Worm (Caenorhabditis elegans) whole organism, young adult: ENCODE results near the gene col-181.

ENCODE experiments used
- B0035.1 ChIP-seq: sonication (generic microtip); optimal IDR thresholded peaks from 2 replicates; lab custom pipeline; 2016; ENCODE audit warnings: missing genetic modification characterization, mild to moderate bottlenecking, missing compliant biosample characterization, missing genotype, missing genetic modification reagents
- B0261.1 ChIP-seq: sonication (generic microtip); optimal IDR thresholded peaks from 2 replicates; lab custom pipeline; 2016; ENCODE audit warnings: mild to moderate bottlenecking, missing genetic modification characterization, moderate library complexity, missing compliant biosample characterization
- D2030.7 ChIP-seq: fragments of 200-800 bp; sonication (Bioruptor generic); IDR thresholded peaks from 2 replicates; pipeline ENCODE4 v1.3.6; 2022; ENCODE audit warnings: missing genetic modification reagents, missing genetic modification characterization, missing compliant biosample characterization
- F10E7.11 ChIP-seq: sonication (generic microtip); optimal IDR thresholded peaks from 2 replicates; lab custom pipeline; 2017; ENCODE audit warnings: mild to moderate bottlenecking, missing genetic modification characterization, moderate library complexity, missing compliant biosample characterization
- F22D6.2 ChIP-seq: sonication (generic microtip); optimal IDR thresholded peaks from 2 replicates; lab custom pipeline; 2016; ENCODE audit warnings: mild to moderate bottlenecking, missing genetic modification characterization, missing compliant biosample characterization
- F23B12.7 ChIP-seq: sonication (generic microtip); optimal IDR thresholded peaks from 2 replicates; lab custom pipeline; 2017; ENCODE audit warnings: missing genetic modification characterization, mild to moderate bottlenecking, missing compliant biosample characterization, antibody characterized with exemption, moderate library complexity; ENCODE audit not compliant: insufficient read depth
- F39B2.1 ChIP-seq: fragments of 200-800 bp; sonication (Bioruptor generic); IDR thresholded peaks from 2 replicates; pipeline ENCODE4 v1.3.6; 2022; ENCODE audit warnings: missing genetic modification reagents, missing genetic modification characterization, missing compliant biosample characterization
- F57A8.1 ChIP-seq: fragments of 200-800 bp; sonication (Bioruptor generic); optimal IDR thresholded peaks from 2 replicates; lab custom pipeline; 2018; ENCODE audit warnings: mild to moderate bottlenecking, missing genetic modification characterization, moderate library complexity, missing compliant biosample characterization
- K11D2.4 ChIP-seq: fragments of 200-800 bp; sonication (Bioruptor generic); IDR thresholded peaks from 2 replicates; pipeline ENCODE4 v1.3.6; 2022; ENCODE audit warnings: missing genetic modification reagents, missing genetic modification characterization, missing compliant biosample characterization
- K12H6.12 ChIP-seq: fragments of 200-800 bp; sonication (Bioruptor generic); optimal IDR thresholded peaks from 2 replicates; lab custom pipeline; 2018; ENCODE audit warnings: mild to moderate bottlenecking, missing genetic modification characterization, missing compliant biosample characterization
- Y53F4B.3 ChIP-seq: fragments of 200-800 bp; sonication (Bioruptor generic); IDR thresholded peaks from 2 replicates; pipeline ENCODE4 v1.3.6; 2022; ENCODE audit warnings: missing genetic modification reagents, missing genetic modification characterization, missing compliant biosample characterization
- Y95B8A.8 ChIP-seq: fragments of 200-800 bp; sonication (Bioruptor generic); IDR thresholded peaks from 2 replicates; pipeline ENCODE4 v1.3.6; 2022; ENCODE audit warnings: missing genetic modification reagents, missing genetic modification characterization, missing compliant biosample characterization
- aptf-2 ChIP-seq: fragments of 200-800 bp; sonication (Bioruptor generic); conservative IDR thresholded peaks from 2 replicates; pipeline ENCODE4 v1.3.6; 2022; ENCODE audit warnings: missing genetic modification reagents, missing genetic modification characterization, missing compliant biosample characterization
- attf-3 ChIP-seq: fragments of 200-800 bp; sonication (Bioruptor generic); conservative IDR thresholded peaks from 2 replicates; pipeline ENCODE4 v1.3.6; 2022; ENCODE audit warnings: missing genetic modification reagents, missing genetic modification characterization, missing compliant biosample characterization
- attf-6 ChIP-seq: fragments of 200-800 bp; sonication (Bioruptor generic); IDR thresholded peaks from 2 replicates; pipeline ENCODE4 v1.3.6; 2022; ENCODE audit warnings: missing genetic modification reagents, missing genetic modification characterization, missing compliant biosample characterization
- bed-2 ChIP-seq: fragments of 200-800 bp; sonication (Bioruptor generic); IDR thresholded peaks from 2 replicates; pipeline ENCODE4 v1.3.6; 2022; ENCODE audit warnings: missing genetic modification reagents, missing genetic modification characterization, missing compliant biosample characterization
- ccch-3 ChIP-seq: fragments of 200-800 bp; sonication (Bioruptor generic); optimal IDR thresholded peaks from 2 replicates; lab custom pipeline; 2018; ENCODE audit warnings: mild to moderate bottlenecking, missing genetic modification characterization, missing compliant biosample characterization
- ceh-27 ChIP-seq: fragments of 200-800 bp; sonication (Bioruptor generic); optimal IDR thresholded peaks from 2 replicates; lab custom pipeline; 2018; ENCODE audit warnings: mild to moderate bottlenecking, missing genetic modification characterization, moderate library complexity, missing compliant biosample characterization
- chd-7 ChIP-seq: sonication (generic microtip); optimal IDR thresholded peaks from 2 replicates; lab custom pipeline; 2016; ENCODE audit warnings: mild to moderate bottlenecking, missing genetic modification characterization, moderate library complexity, missing compliant biosample characterization
- die-1 ChIP-seq: sonication (generic microtip); optimal IDR thresholded peaks from 2 replicates; lab custom pipeline; 2016; ENCODE audit warnings: missing genotype, mild to moderate bottlenecking, missing genetic modification characterization, missing compliant biosample characterization
- dpff-1 ChIP-seq: sonication (generic microtip); optimal IDR thresholded peaks from 2 replicates; lab custom pipeline; 2017; ENCODE audit warnings: mild to moderate bottlenecking, missing genetic modification characterization, missing compliant biosample characterization
- dpl-1 ChIP-seq: fragments of 150-350 bp; optimal IDR thresholded peaks from 2 replicates; lab custom pipeline; 2014; ENCODE audit warnings: missing biosample characterization, missing genetic modification reagents, missing genetic modification characterization
- efl-1 ChIP-seq: fragments of 150-350 bp; optimal IDR thresholded peaks from 2 replicates; lab custom pipeline; 2014; ENCODE audit warnings: missing biosample characterization, missing genetic modification reagents, missing genetic modification characterization
- egl-18 ChIP-seq: fragments of 200-800 bp; sonication (Bioruptor generic); IDR thresholded peaks from 2 replicates; pipeline ENCODE4 v1.3.6; 2022; ENCODE audit warnings: missing genetic modification reagents, missing genetic modification characterization, missing compliant biosample characterization
- egrh-3 ChIP-seq: fragments of 200-800 bp; sonication (Bioruptor generic); IDR thresholded peaks from 2 replicates; pipeline ENCODE4 v1.3.6; 2022; ENCODE audit warnings: missing genetic modification reagents, missing genetic modification characterization, missing compliant biosample characterization
- ets-4 ChIP-seq: fragments of 200-800 bp; sonication (Bioruptor generic); optimal IDR thresholded peaks from 2 replicates; lab custom pipeline; 2018; ENCODE audit warnings: mild to moderate bottlenecking, missing genetic modification characterization, missing compliant biosample characterization
- hlh-26 ChIP-seq: fragments of 200-800 bp; sonication (Bioruptor generic); conservative IDR thresholded peaks from 2 replicates; pipeline ENCODE4 v1.3.6; 2022; ENCODE audit warnings: missing genetic modification reagents, missing genetic modification characterization, missing compliant biosample characterization
- hrde-1 ChIP-seq: sonication (generic microtip); optimal IDR thresholded peaks from 2 replicates; lab custom pipeline; 2016; ENCODE audit warnings: missing genetic modification characterization, mild to moderate bottlenecking, missing compliant biosample characterization, moderate library complexity, missing genotype, missing genetic modification reagents, borderline replicate concordance
- hsf-1 ChIP-seq: fragments of 200-800 bp; sonication (Bioruptor generic); IDR thresholded peaks from 2 replicates; pipeline ENCODE4 v1.3.6; 2022; ENCODE audit warnings: missing genetic modification reagents, missing genetic modification characterization, missing compliant biosample characterization
- lin-40 ChIP-seq: sonication (generic microtip); optimal IDR thresholded peaks from 2 replicates; lab custom pipeline; 2016; ENCODE audit warnings: missing genetic modification characterization, mild to moderate bottlenecking, missing compliant biosample characterization, missing genotype, missing genetic modification reagents
- lsl-1 ChIP-seq: fragments of 200-800 bp; sonication (Bioruptor generic); optimal IDR thresholded peaks from 2 replicates; lab custom pipeline; 2018; ENCODE audit warnings: mild to moderate bottlenecking, missing genetic modification characterization, moderate library complexity, missing compliant biosample characterization
- lsy-27 ChIP-seq: sonication (generic microtip); optimal IDR thresholded peaks from 2 replicates; lab custom pipeline; 2017; ENCODE audit warnings: missing genetic modification characterization, mild to moderate bottlenecking, missing compliant biosample characterization, antibody characterized with exemption, missing genotype, borderline replicate concordance; ENCODE audit not compliant: insufficient read depth
- madf-3 ChIP-seq: fragments of 200-800 bp; sonication (Bioruptor generic); IDR thresholded peaks from 2 replicates; pipeline ENCODE4 v1.3.6; 2022; ENCODE audit warnings: missing genetic modification reagents, missing genetic modification characterization, missing compliant biosample characterization
- mcd-1 ChIP-seq: fragments of 200-800 bp; sonication (Bioruptor generic); IDR thresholded peaks from 2 replicates; pipeline ENCODE4 v1.3.6; 2022; ENCODE audit warnings: missing genetic modification reagents, missing genetic modification characterization, missing compliant biosample characterization
- mel-28 ChIP-seq: sonication (generic microtip); optimal IDR thresholded peaks from 2 replicates; lab custom pipeline; 2016; ENCODE audit warnings: borderline replicate concordance, mild to moderate bottlenecking, missing genetic modification characterization, missing compliant biosample characterization
- mxl-1 ChIP-seq: sonication (generic microtip); optimal IDR thresholded peaks from 2 replicates; lab custom pipeline; 2016; ENCODE audit warnings: missing genetic modification characterization, missing compliant biosample characterization
- nfya-1 ChIP-seq: sonication (generic microtip); optimal IDR thresholded peaks from 2 replicates; lab custom pipeline; 2017; ENCODE audit warnings: antibody characterized with exemption, missing compliant biosample characterization, missing genetic modification characterization, borderline replicate concordance; ENCODE audit not compliant: insufficient read depth
- nhr-120 ChIP-seq: fragments of 200-800 bp; sonication (Bioruptor generic); IDR thresholded peaks from 2 replicates; pipeline ENCODE4 v1.3.6; 2022; ENCODE audit warnings: missing genetic modification characterization, missing compliant biosample characterization
- nhr-90 ChIP-seq: sonication (generic microtip); optimal IDR thresholded peaks from 2 replicates; lab custom pipeline; 2016; ENCODE audit warnings: missing genotype, mild to moderate bottlenecking, missing genetic modification characterization, missing compliant biosample characterization
- snpc-1.1 ChIP-seq: sonication (generic microtip); optimal IDR thresholded peaks from 2 replicates; lab custom pipeline; 2017; ENCODE audit warnings: missing genetic modification characterization, mild to moderate bottlenecking, missing compliant biosample characterization, antibody characterized with exemption, moderate library complexity, missing genotype, missing genetic modification reagents; ENCODE audit not compliant: insufficient read depth
- snpc-3.4 ChIP-seq: sonication (generic microtip); optimal IDR thresholded peaks from 2 replicates; lab custom pipeline; 2017; ENCODE audit warnings: missing genetic modification characterization, mild to moderate bottlenecking, missing compliant biosample characterization, antibody characterized with exemption, moderate library complexity, missing genotype, missing genetic modification reagents
- snpc-4 ChIP-seq, 5 experiments: fragments of 150-350 bp in 1 of 5; sonication (generic microtip) in 4 of 5; optimal IDR thresholded peaks; 2 replicates each; lab custom pipeline; 2014 to 2018; ENCODE audit warnings: missing genetic modification characterization in 5 of 5, missing biosample characterization in 3 of 5, antibody characterized with exemption in 2 of 5, mild to moderate bottlenecking in 2 of 5, missing compliant biosample characterization in 2 of 5, missing genotype in 2 of 5, moderate library complexity in 2 of 5, missing genetic modification reagents in 1 of 5
- somi-1 ChIP-seq: fragments of 200-800 bp; sonication (Bioruptor generic); optimal IDR thresholded peaks from 2 replicates; lab custom pipeline; 2018; ENCODE audit warnings: mild to moderate bottlenecking, missing genetic modification characterization, missing compliant biosample characterization
- tlf-1 ChIP-seq: fragments of 200-800 bp; sonication (Bioruptor generic); optimal IDR thresholded peaks from 2 replicates; lab custom pipeline; 2018; ENCODE audit warnings: mild to moderate bottlenecking, missing genetic modification characterization, missing compliant biosample characterization
- ztf-3 ChIP-seq: fragments of 200-800 bp; sonication (Bioruptor generic); optimal IDR thresholded peaks from 2 replicates; lab custom pipeline; 2018; ENCODE audit warnings: mild to moderate bottlenecking, missing genetic modification characterization, missing compliant biosample characterization
- ztf-6 ChIP-seq: fragments of 200-800 bp; sonication (Bioruptor generic); IDR thresholded peaks from 2 replicates; pipeline ENCODE4 v1.3.6; 2022; ENCODE audit warnings: missing genetic modification reagents, missing genetic modification characterization, missing compliant biosample characterization

Gene col-181

ce11 chrX:12106004-12106403 is 1.3 kb downstream of the col-181 start (continued):
- TF ChIP-seq hlh-26 (GFP tag; lab: Robert Waterston, UW) (no peak), F10E7.11 (peak; percentile 36), dpff-1 (peak; percentile 6), chd-7 (tag; lab: Kevin White, UChicago) (peak; percentile 92), hsf-1 (no peak), ccch-3 (GFP tag; lab: Kevin White, UChicago) (peak; percentile 12), F39B2.1 (no peak), ztf-3 (peak; percentile 67), attf-6 (GFP tag; lab: Robert Waterston, UW) (peak; percentile 60; the same call in 1 of the 2 replicates), snpc-4 (GFP tag; optimal IDR thresholded peaks at IDR 0.05; lab: Kevin White, UChicago) (no peak), snpc-4 (tag; optimal IDR thresholded peaks at IDR 0.05; lab: Kevin White, UChicago) (peak in 2 of 4 experiments; percentile 75 to 87), hrde-1 (peak; percentile 47), mcd-1 (GFP tag; lab: Robert Waterston, UW) (peak; percentile 72), bed-2 (GFP tag; lab: Robert Waterston, UW) (0 out of 2 replicates have a peak, but pooled peaks have one; percentile 47), ceh-27 (GFP tag; lab: Kevin White, UChicago) (peak; percentile 91), lin-40 (peak; percentile 88), madf-3 (GFP tag; lab: Robert Waterston, UW) (0 out of 2 replicates have a peak, but pooled peaks have one; percentile 66), attf-3 (peak; percentile 40; the same call in 1 of the 2 replicates), somi-1 (peak; percentile 80), B0261.1 (tag; lab: Kevin White, UChicago) (peak; percentile 99), die-1 (tag; lab: Kevin White, UChicago) (peak; percentile 98), F23B12.7 (tag; lab: Kevin White, UChicago) (peak; percentile 80), tlf-1 (peak; percentile 65), mel-28 (peak; percentile 80), snpc-1.1 (tag; lab: Kevin White, UChicago) (peak; percentile 26), K12H6.12 (tag; lab: Kevin White, UChicago) (peak; percentile 79), egrh-3 (GFP tag; lab: Robert Waterston, UW) (no peak; the same call in 1 of the 2 replicates), mxl-1 (tag; lab: Kevin White, UChicago) (peak; percentile 91), Y53F4B.3 (GFP tag; lab: Robert Waterston, UW) (peak; percentile 84), dpl-1 (peak; percentile 21), nfya-1 (tag; lab: Kevin White, UChicago) (no peak), aptf-2 (GFP tag; lab: Robert Waterston, UW) (no peak; the same call in 1 of the 2 replicates), F57A8.1 (GFP tag; lab: Kevin White, UChicago) (no peak), Y95B8A.8 (GFP tag; lab: Robert Waterston, UW) (peak; percentile 70; the same call in 1 of the 2 replicates), ztf-6 (GFP tag; lab: Robert Waterston, UW) (no peak; the same call in 1 of the 2 replicates), B0035.1 (tag; lab: Kevin White, UChicago) (peak; percentile 88), efl-1 (GFP tag; lab: Kevin White, UChicago) (peak; percentile 8), ets-4 (GFP tag; lab: Kevin White, UChicago) (peak; percentile 59), F22D6.2 (tag; lab: Kevin White, UChicago) (peak; percentile 53), snpc-3.4 (tag; lab: Kevin White, UChicago) (peak; percentile 80), egl-18 (peak; percentile 89), D2030.7 (GFP tag; lab: Robert Waterston, UW) (peak; percentile 78), lsl-1 (no peak), nhr-90 (tag; lab: Kevin White, UChicago) (peak; percentile 93), lsy-27 (tag; lab: Kevin White, UChicago) (no peak), nhr-120 (GFP tag; lab: Robert Waterston, UW) (peak; percentile 94; the same call in 1 of the 2 replicates), K11D2.4 (GFP tag; lab: Robert Waterston, UW) (peak; percentile 88)
